Fruit fly (Drosophila melanogaster): ENCODE data around the gene Wnt10.

Gene Wnt10

dm6 chr2L:7352775-7353187 is 10.4 kb upstream of the Wnt10 start:
- TF ChIP-seq CG8478 (optimal IDR thresholded peaks at IDR 0.05) (no peak), pan (optimal IDR thresholded peaks at IDR 0.05) (no peak), usp (GFP tag; optimal IDR thresholded peaks at IDR 0.05) (no peak), psq (optimal IDR thresholded peaks at IDR 0.05) (no peak), Dll (optimal IDR thresholded peaks at IDR 0.05) (no peak), EcR (GFP tag; optimal IDR thresholded peaks at IDR 0.05) (no peak)

dm6 chr2L:7358008-7358582 is 5.1 kb upstream of the Wnt10 start:
- TF ChIP-seq usp (GFP tag; optimal IDR thresholded peaks at IDR 0.05) (no peak), CG8478 (optimal IDR thresholded peaks at IDR 0.05) (no peak), pan (optimal IDR thresholded peaks at IDR 0.05) (no peak), EcR (GFP tag; optimal IDR thresholded peaks at IDR 0.05) (no peak), psq (optimal IDR thresholded peaks at IDR 0.05) (no peak), Dll (optimal IDR thresholded peaks at IDR 0.05) (no peak)

dm6 chr2L:7358788-7359187 is 4.4 kb upstream of the Wnt10 start:
- TF ChIP-seq usp (GFP tag; optimal IDR thresholded peaks at IDR 0.05) (no peak), Dll (optimal IDR thresholded peaks at IDR 0.05) (no peak), psq (optimal IDR thresholded peaks at IDR 0.05) (no peak), pan (optimal IDR thresholded peaks at IDR 0.05) (no peak), CG8478 (optimal IDR thresholded peaks at IDR 0.05) (no peak), EcR (GFP tag; optimal IDR thresholded peaks at IDR 0.05) (no peak)

- TF ChIP-seq usp (GFP tag; optimal IDR thresholded peaks at IDR 0.05) (no peak), pan (optimal IDR thresholded peaks at IDR 0.05) (no peak), psq (optimal IDR thresholded peaks at IDR 0.05) (no peak), Dll (optimal IDR thresholded peaks at IDR 0.05) (no peak), EcR (GFP tag; optimal IDR thresholded peaks at IDR 0.05) (no peak)
These were observed 13.0 kb downstream of the Wnt10 start for dm6 chr2L:7376157-7376556.

dm6 chr2L:7377402-7377801 is 14.2 kb downstream of the Wnt10 start, which contains the start of gene ninaC:
Gene ninaC (plus strand): TSS chr2L:7377702.
- TF ChIP-seq pan (optimal IDR thresholded peaks at IDR 0.05), result no peak

- TF ChIP-seq CG8478 (optimal IDR thresholded peaks at IDR 0.05) (no peak), pan (optimal IDR thresholded peaks at IDR 0.05) (peak; percentile 55)
These were observed 23.6 kb downstream of the Wnt10 start for dm6 chr2L:7386555-7387420.

- TF ChIP-seq usp (GFP tag; optimal IDR thresholded peaks at IDR 0.05), result no peak
- no peak for TF ChIP-seq CG8478 (optimal IDR thresholded peaks at IDR 0.05)
- TF ChIP-seq EcR (GFP tag; optimal IDR thresholded peaks at IDR 0.05), result no peak
- TF ChIP-seq Dll (optimal IDR thresholded peaks at IDR 0.05), result no peak
- TF ChIP-seq psq (optimal IDR thresholded peaks at IDR 0.05), result no peak
- TF ChIP-seq pan (optimal IDR thresholded peaks at IDR 0.05), result no peak
These were observed 24.8 kb downstream of the Wnt10 start, which contains the start of the genes CG5149 and gudu for dm6 chr2L:7387813-7388558. Gene CG5149 (minus strand): TSS chr2L:7388253. Gene gudu (plus strand): TSS chr2L:7388508.

- TF ChIP-seq pan (optimal IDR thresholded peaks at IDR 0.05) (no peak), CG8478 (optimal IDR thresholded peaks at IDR 0.05) (no peak)
These were observed 32.6 kb downstream of the Wnt10 start for dm6 chr2L:7395813-7396212.

dm6 chr2L:7396962-7397361 is 33.8 kb downstream of the Wnt10 start:
- TF ChIP-seq usp (GFP tag; optimal IDR thresholded peaks at IDR 0.05) (no peak), EcR (GFP tag; optimal IDR thresholded peaks at IDR 0.05) (no peak), psq (optimal IDR thresholded peaks at IDR 0.05) (no peak), Dll (optimal IDR thresholded peaks at IDR 0.05) (no peak), CG8478 (optimal IDR thresholded peaks at IDR 0.05) (no peak), pan (optimal IDR thresholded peaks at IDR 0.05) (peak; percentile 29)

- TF ChIP-seq EcR (GFP tag; optimal IDR thresholded peaks at IDR 0.05), result no peak
- no peak for TF ChIP-seq usp (GFP tag; optimal IDR thresholded peaks at IDR 0.05)
- no peak for TF ChIP-seq pan (optimal IDR thresholded peaks at IDR 0.05)
These were observed 34.6 kb downstream of the Wnt10 start for dm6 chr2L:7397746-7398145.

- TF ChIP-seq pan (optimal IDR thresholded peaks at IDR 0.05) (no peak), Dll (optimal IDR thresholded peaks at IDR 0.05) (no peak), EcR (GFP tag; optimal IDR thresholded peaks at IDR 0.05) (no peak), CG8478 (optimal IDR thresholded peaks at IDR 0.05) (no peak), usp (GFP tag; optimal IDR thresholded peaks at IDR 0.05) (no peak), psq (optimal IDR thresholded peaks at IDR 0.05) (no peak)
These were observed 35.3 kb downstream of the Wnt10 start, which contains the start of gene CG5160 for dm6 chr2L:7398528-7398927. Gene CG5160 (minus strand): TSS chr2L:7398750.

dm6 chr2L:7401025-7401424 is 37.8 kb downstream of the Wnt10 start, which contains the start of gene CG5171:
Gene CG5171 (plus strand): TSS chr2L:7401335.
- TF ChIP-seq EcR (GFP tag; optimal IDR thresholded peaks at IDR 0.05) (no peak), Dll (optimal IDR thresholded peaks at IDR 0.05) (no peak), pan (optimal IDR thresholded peaks at IDR 0.05) (no peak), CG8478 (optimal IDR thresholded peaks at IDR 0.05) (no peak), psq (optimal IDR thresholded peaks at IDR 0.05) (no peak), usp (GFP tag; optimal IDR thresholded peaks at IDR 0.05) (no peak)

Data from whole organism.